Fruit fly (Drosophila melanogaster): Measurements from ENCODE around the gene Ncoa6.

DNA sequence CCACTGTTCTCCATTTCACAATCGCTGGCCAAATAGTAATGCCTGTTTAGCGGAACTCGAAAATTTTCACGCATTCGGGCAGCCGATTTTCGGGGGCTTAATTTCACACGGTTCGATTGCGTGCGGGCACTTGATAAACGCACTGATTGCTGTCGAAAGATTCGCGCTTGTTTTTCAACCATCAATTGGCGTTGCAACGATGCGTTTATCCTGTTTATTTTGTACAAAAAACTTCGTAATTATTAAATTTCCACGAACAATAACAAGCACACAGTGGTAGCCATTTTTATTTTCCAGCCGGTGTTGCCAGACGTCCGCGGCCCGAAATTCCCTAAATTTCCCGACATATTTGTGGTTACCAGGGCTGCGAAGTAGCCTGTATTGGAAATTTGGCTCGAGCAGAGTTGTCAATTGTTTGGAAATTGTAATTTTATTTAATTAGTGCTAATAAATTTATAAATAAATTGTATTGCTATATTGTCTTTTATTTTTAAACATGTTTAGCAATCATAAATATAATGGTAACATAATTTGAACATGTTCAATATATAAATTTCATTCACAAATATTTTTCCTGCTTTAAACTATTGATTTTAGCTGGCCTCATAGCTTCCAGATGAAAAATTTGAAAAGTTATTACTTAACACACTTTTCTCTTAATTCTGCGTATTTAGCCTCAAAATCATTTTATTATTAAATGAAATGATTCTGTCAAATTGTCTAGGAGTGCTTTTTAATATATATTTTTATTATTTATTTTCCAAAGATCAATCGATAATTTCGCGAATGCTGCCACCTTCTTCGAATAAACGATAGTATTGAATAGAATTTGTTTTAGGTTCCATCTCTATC, at the start of gene Ncoa6, which contains the start of gene cype:
- TF ChIP-seq Sin3A (optimal IDR thresholded peaks at IDR 0.05), result no peak
- no peak for TF ChIP-seq h (optimal IDR thresholded peaks at IDR 0.05)
- TF ChIP-seq psq (optimal IDR thresholded peaks at IDR 0.05), result no peak
